Fruit fly (Drosophila melanogaster) S2 (cell line): ENCODE data around the gene CG13983.

ENCODE experiments used
- CG8478 ChIP-seq: fragments of >200 bp; optimal IDR thresholded peaks from 2 replicates; lab custom pipeline; 2018
- CTCF ChIP-seq, 2 experiments: fragments of >200 bp; optimal IDR thresholded peaks; 2 replicates each; lab custom pipeline; 2018

- TF ChIP-seq CTCF (optimal IDR thresholded peaks at IDR 0.05; lab: Kevin White, UChicago) (peak; percentile 41 to 59), CG8478 (no peak)
These were observed 43.3 kb downstream of the CG13983 start for dm6 chr2L:6220966-6221365.
